Worm (Caenorhabditis elegans): Measurements from ENCODE around the gene D2007.1.

The D2007.1 gene

ce11 chrIII:8181581-8181980 is 26.3 kb downstream of the D2007.1 start, which contains the start of gene spc-2:
spc-2 (plus strand) TSS chrIII:8181881.
- TF ChIP-seq ztf-22 (GFP tag; optimal IDR thresholded peaks at IDR 0.05) (no peak), F57C9.4 (tag; optimal IDR thresholded peaks at IDR 0.05) (no peak), sea-2 (GFP tag; IDR thresholded peaks at IDR 0.05) (no peak)

- TF ChIP-seq F57A8.1 (GFP tag; optimal IDR thresholded peaks at IDR 0.05) (no peak), repo-1 (tag; optimal IDR thresholded peaks at IDR 0.05) (no peak), ztf-28 (GFP tag; IDR thresholded peaks at IDR 0.05) (no peak), ZK185.1 (tag; optimal IDR thresholded peaks at IDR 0.05; ENCODE audit: poor library complexity, severe bottlenecking) (no peak), rec-8 (tag; optimal IDR thresholded peaks at IDR 0.05) (no peak), ceh-40 (GFP tag; IDR thresholded peaks at IDR 0.05) (no peak), dpl-1 (GFP tag; optimal IDR thresholded peaks at IDR 0.05) (no peak), attf-6 (GFP tag; IDR thresholded peaks at IDR 0.05) (no peak), ztf-26 (tag; optimal IDR thresholded peaks at IDR 0.05) (no peak)
These were observed 27.3 kb downstream of the D2007.1 start for ce11 chrIII:8182573-8182972.

- no peak for TF ChIP-seq lag-1 (GFP tag; IDR thresholded peaks at IDR 0.05)
- no peak for TF ChIP-seq B0019.2 (GFP tag; conservative IDR thresholded peaks at IDR 0.05)
- no peak for TF ChIP-seq fkh-3 (tag; optimal IDR thresholded peaks at IDR 0.05)
- no peak for TF ChIP-seq gei-17 (GFP tag; optimal IDR thresholded peaks at IDR 0.05)
- no peak for TF ChIP-seq F23B12.7 (tag; optimal IDR thresholded peaks at IDR 0.05; ENCODE audit: insufficient read depth)
- TF ChIP-seq hlh-12 (tag; optimal IDR thresholded peaks at IDR 0.05): no peak
- TF ChIP-seq madf-6 (GFP tag; IDR thresholded peaks at IDR 0.05): no peak
- no peak for TF ChIP-seq lin-35 (GFP tag; optimal IDR thresholded peaks at IDR 0.05)
- TF ChIP-seq lir-1 (GFP tag; conservative IDR thresholded peaks at IDR 0.05): no peak
- TF ChIP-seq Y95B8A.8 (GFP tag; IDR thresholded peaks at IDR 0.05): no peak
- TF ChIP-seq F49E8.2 (tag; optimal IDR thresholded peaks at IDR 0.05; ENCODE audit: insufficient read depth): no peak
- no peak for TF ChIP-seq bed-1 (GFP tag; IDR thresholded peaks at IDR 0.05)
- TF ChIP-seq cebp-1 (GFP tag; IDR thresholded peaks at IDR 0.05): no peak
- TF ChIP-seq cebp-1 (tag; optimal IDR thresholded peaks at IDR 0.05): no peak
- no peak for TF ChIP-seq aptf-2 (GFP tag; conservative IDR thresholded peaks at IDR 0.05)
These were observed 29.9 kb downstream of the D2007.1 start for ce11 chrIII:8185130-8185529.

- TF ChIP-seq repo-1 (tag; optimal IDR thresholded peaks at IDR 0.05): no peak
- TF ChIP-seq Y56A3A.18 (GFP tag; IDR thresholded peaks at IDR 0.05): no peak
- TF ChIP-seq zim-3 (tag; optimal IDR thresholded peaks at IDR 0.05): no peak
- TF ChIP-seq B0035.1 (tag; optimal IDR thresholded peaks at IDR 0.05): no peak
- no peak for TF ChIP-seq Y53G8AR.9 (GFP tag; conservative IDR thresholded peaks at IDR 0.05)
- TF ChIP-seq F22D6.2 (tag; optimal IDR thresholded peaks at IDR 0.05): no peak
- TF ChIP-seq ztf-26 (tag; optimal IDR thresholded peaks at IDR 0.05): no peak
- TF ChIP-seq rpc-1 (optimal IDR thresholded peaks at IDR 0.05): no peak
- TF ChIP-seq rpc-1 (tag; optimal IDR thresholded peaks at IDR 0.05): no peak
- TF ChIP-seq let-607 (tag; optimal IDR thresholded peaks at IDR 0.05): no peak
- TF ChIP-seq cebp-2 (GFP tag; IDR thresholded peaks at IDR 0.05): no peak
- no peak for TF ChIP-seq sea-2 (GFP tag; IDR thresholded peaks at IDR 0.05)
- TF ChIP-seq egl-44 (GFP tag; IDR thresholded peaks at IDR 0.05): no peak
These were observed 35.2 kb downstream of the D2007.1 start, which contains the start of gene C50C3.19 for ce11 chrIII:8190505-8190904. C50C3.19 (plus strand) TSS chrIII:8190805.
